Worm (Caenorhabditis elegans) whole organism, L3 larva: ENCODE results near the gene srx-114.

Experiments used
- elt-3 ChIP-seq, 3 experiments: fragments of 150-350 bp in 1 of 3; sonication (generic microtip) in 2 of 3; optimal IDR thresholded peaks; 2 replicates in 2 of 3; 4 replicates in 1 of 3; lab custom pipeline; 2014 to 2017; ENCODE audit warnings: missing biosample characterization in 3 of 3, missing genetic modification characterization in 3 of 3
- eor-1 ChIP-seq, 2 experiments: fragments of 150-350 bp; optimal IDR thresholded peaks; 2 replicates each; lab custom pipeline; 2014 to 2018; ENCODE audit warnings: missing biosample characterization in 2 of 2, missing genetic modification characterization in 2 of 2
- nhr-12 ChIP-seq: fragments of 150-350 bp; optimal IDR thresholded peaks from 2 replicates; lab custom pipeline; 2014; ENCODE audit warnings: missing biosample characterization, missing genetic modification characterization
- unc-62 ChIP-seq: fragments of 150-350 bp; sonication (generic microtip); optimal IDR thresholded peaks from 4 replicates; lab custom pipeline; 2014; ENCODE audit warnings: missing biosample characterization, missing genetic modification reagents, missing genetic modification characterization
- zag-1 ChIP-seq: fragments of 150-350 bp; optimal IDR thresholded peaks from 2 replicates; lab custom pipeline; 2014; ENCODE audit warnings: missing biosample characterization, missing genetic modification characterization

DNA sequence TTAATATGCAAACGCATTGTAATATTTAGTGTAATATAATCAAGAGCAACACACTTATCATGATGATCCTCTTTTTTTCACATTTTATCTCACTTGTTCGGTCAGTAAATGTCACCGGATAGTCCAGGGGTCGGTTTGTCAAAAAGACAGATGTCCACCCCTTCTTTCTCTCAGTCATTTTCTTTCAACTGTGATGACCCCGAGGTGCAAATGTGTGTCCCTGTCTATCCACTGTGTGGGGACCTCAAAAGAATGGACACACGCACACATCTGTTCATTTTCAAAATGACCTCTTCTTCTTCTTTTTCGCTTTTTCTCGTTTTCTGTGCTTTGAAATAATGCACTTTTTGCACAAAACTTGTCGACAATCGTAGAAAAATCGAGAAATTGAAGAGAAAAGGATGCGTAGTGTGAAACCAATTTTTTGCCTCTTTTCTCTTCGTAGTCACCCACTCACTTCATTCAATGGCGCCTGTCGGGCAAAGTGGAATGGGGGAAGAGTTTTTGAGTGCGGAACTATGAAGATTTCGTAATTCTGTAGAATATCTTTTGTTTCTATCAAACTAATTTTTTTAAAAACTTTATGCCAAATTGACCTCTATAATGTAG is 30.8 kb upstream of the srx-114 start:
- TF ChIP-seq eor-1 (tag; optimal IDR thresholded peaks at IDR 0.05; lab: Kevin White, UChicago) (no peak), elt-3 (tag; optimal IDR thresholded peaks at IDR 0.05; lab: Kevin White, UChicago) (no peak), unc-62 (GFP tag; lab: Kevin White, UChicago) (peak; percentile 40), zag-1 (tag; lab: Kevin White, UChicago) (no peak), nhr-12 (no peak)
